Worm (Caenorhabditis elegans): ENCODE results near the gene aipl-1.

aipl-1 gene

ce11 chrV:15085335-15085800 is 51.2 kb downstream of the aipl-1 start, which contains the start of the genes ahsa-1 and C01G10.7:
ahsa-1 (minus strand) TSS chrV:15085385.
C01G10.7 (plus strand) TSS chrV:15085747.
- TF ChIP-seq snpc-4 (tag; optimal IDR thresholded peaks at IDR 0.05) (peak; percentile 81), lin-39 (tag; optimal IDR thresholded peaks at IDR 0.05) (no peak), sem-4 (tag; optimal IDR thresholded peaks at IDR 0.05) (peak; percentile 76), sma-9 (GFP tag; optimal IDR thresholded peaks at IDR 0.05) (peak; percentile 88), sma-9 (tag; optimal IDR thresholded peaks at IDR 0.05) (no peak), ama-1 (optimal IDR thresholded peaks at IDR 0.05) (no peak), mbf-1 (tag; optimal IDR thresholded peaks at IDR 0.05) (no peak), nhr-129 (tag; optimal IDR thresholded peaks at IDR 0.05) (peak; percentile 78), nhr-10 (tag; optimal IDR thresholded peaks at IDR 0.05) (no peak), fos-1 (tag; optimal IDR thresholded peaks at IDR 0.05) (peak; percentile 80), gmeb-1 (tag; optimal IDR thresholded peaks at IDR 0.05) (peak; percentile 81), ztf-11 (tag; optimal IDR thresholded peaks at IDR 0.05) (no peak), blmp-1 (tag; optimal IDR thresholded peaks at IDR 0.05; ENCODE audit: insufficient read depth) (peak; percentile 64), Y55F3AM.14 (GFP tag; optimal IDR thresholded peaks at IDR 0.05) (no peak), ztf-4 (tag; optimal IDR thresholded peaks at IDR 0.05) (peak; percentile 79), nhr-21 (tag; optimal IDR thresholded peaks at IDR 0.05) (no peak), nhr-77 (tag; optimal IDR thresholded peaks at IDR 0.05) (peak; percentile 78), crh-2 (tag; optimal IDR thresholded peaks at IDR 0.05) (peak; percentile 94), skn-1 (tag; optimal IDR thresholded peaks at IDR 0.05) (peak; percentile 56), C34F6.9 (tag; optimal IDR thresholded peaks at IDR 0.05) (peak; percentile 98), nhr-6 (tag; optimal IDR thresholded peaks at IDR 0.05) (no peak), dmd-4 (tag; optimal IDR thresholded peaks at IDR 0.05) (no peak), nhr-23 (tag; optimal IDR thresholded peaks at IDR 0.05) (no peak), F13H6.1 (tag; optimal IDR thresholded peaks at IDR 0.05) (peak; percentile 86), sma-3 (GFP tag; optimal IDR thresholded peaks at IDR 0.05) (peak; percentile 95), ceh-16 (tag; optimal IDR thresholded peaks at IDR 0.05) (peak; percentile 36), ceh-82 (tag; optimal IDR thresholded peaks at IDR 0.05) (peak; percentile 15), ztf-1 (GFP tag; conservative IDR thresholded peaks at IDR 0.05) (no peak), elt-1 (tag; optimal IDR thresholded peaks at IDR 0.05) (no peak), peb-1 (tag; optimal IDR thresholded peaks at IDR 0.05) (no peak), lin-11 (tag; optimal IDR thresholded peaks at IDR 0.05) (peak; percentile 47), nhr-12 (tag; optimal IDR thresholded peaks at IDR 0.05) (no peak), unc-55 (GFP tag; optimal IDR thresholded peaks at IDR 0.05) (peak; percentile 98), zag-1 (tag; optimal IDR thresholded peaks at IDR 0.05) (peak; percentile 30), R02D3.7 (tag; optimal IDR thresholded peaks at IDR 0.05) (peak; percentile 88), nhr-237 (tag; optimal IDR thresholded peaks at IDR 0.05) (peak; percentile 23), aly-2 (tag; optimal IDR thresholded peaks at IDR 0.05) (no peak), mdl-1 (tag; optimal IDR thresholded peaks at IDR 0.05) (peak in 1 of 2 experiments; percentile 6), ZK546.5 (tag; optimal IDR thresholded peaks at IDR 0.05) (peak; percentile 42), alr-1 (tag; optimal IDR thresholded peaks at IDR 0.05) (no peak), lsy-2 (tag; optimal IDR thresholded peaks at IDR 0.05) (peak; percentile 76 to 93), nhr-11 (tag; optimal IDR thresholded peaks at IDR 0.05) (no peak), elt-3 (tag; optimal IDR thresholded peaks at IDR 0.05) (no peak), mab-5 (tag; optimal IDR thresholded peaks at IDR 0.05) (peak; percentile 80), nhr-25 (tag; optimal IDR thresholded peaks at IDR 0.05) (no peak), egl-27 (tag; optimal IDR thresholded peaks at IDR 0.05) (peak; percentile 52), lin-13 (GFP tag; optimal IDR thresholded peaks at IDR 0.05) (peak; percentile 86), unc-62 (GFP tag; optimal IDR thresholded peaks at IDR 0.05) (no peak), unc-39 (tag; optimal IDR thresholded peaks at IDR 0.05) (no peak)
